Worm (Caenorhabditis elegans) whole organism, midembryonic: Measurements from ENCODE around the gene F13D12.8.

Experiments used
- cog-1 ChIP-seq: sonication (generic microtip); optimal IDR thresholded peaks from 2 replicates; lab custom pipeline; 2016; ENCODE audit warnings: missing genetic modification characterization, missing compliant biosample characterization
- flt-1 ChIP-seq: fragments of 200-800 bp; sonication (Bioruptor generic); IDR thresholded peaks from 2 replicates; pipeline ENCODE4 v1.3.6; 2022; ENCODE audit warnings: missing genetic modification characterization, missing compliant biosample characterization
- med-1 ChIP-seq: sonication (generic microtip); optimal IDR thresholded peaks from 2 replicates; lab custom pipeline; 2017; ENCODE audit warnings: missing genetic modification characterization, mild to moderate bottlenecking, missing compliant biosample characterization, antibody characterized with exemption, missing genetic modification reagents; ENCODE audit not compliant: insufficient read depth
- ref-1 ChIP-seq: fragments of 200-800 bp; sonication (Bioruptor generic); conservative IDR thresholded peaks from 2 replicates; pipeline ENCODE4 v1.3.6; 2022; ENCODE audit warnings: missing genetic modification reagents, missing genetic modification characterization, missing compliant biosample characterization
- tab-1 ChIP-seq: fragments of 200-800 bp; sonication (Bioruptor generic); IDR thresholded peaks from 2 replicates; pipeline ENCODE4 v1.3.6; 2022; ENCODE audit warnings: missing genetic modification characterization, missing compliant biosample characterization
- ztf-23 ChIP-seq: fragments of 200-800 bp; sonication (Bioruptor generic); IDR thresholded peaks from 2 replicates; pipeline ENCODE4 v1.3.6; 2022; ENCODE audit warnings: missing genetic modification reagents, missing genetic modification characterization, missing compliant biosample characterization
- ztf-29 ChIP-seq: fragments of 200-800 bp; sonication (Bioruptor generic); IDR thresholded peaks from 2 replicates; pipeline ENCODE4 v1.3.6; 2022; ENCODE audit warnings: missing genetic modification reagents, missing genetic modification characterization, missing compliant biosample characterization

DNA sequence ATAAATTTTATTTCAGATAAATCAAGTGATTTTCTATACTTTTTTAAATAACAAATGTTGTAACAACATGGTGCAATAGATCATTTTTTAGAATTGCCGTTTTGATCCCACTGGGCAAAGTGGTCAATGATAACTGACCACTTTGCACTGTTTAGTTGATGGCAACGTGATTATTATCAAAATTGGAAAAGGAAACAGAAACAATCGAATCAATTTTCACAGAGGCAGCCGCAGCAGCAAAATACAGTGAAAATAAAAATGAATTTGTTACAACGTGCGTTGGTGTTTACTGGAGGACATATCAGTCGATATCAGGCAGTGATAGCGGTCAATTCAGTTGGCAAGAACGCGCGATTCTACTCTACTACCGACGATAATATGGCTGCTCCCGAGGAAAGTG is 26.6 kb downstream of the F13D12.8 start, which contains the start of gene VF13D12L.3:
- TF ChIP-seq ztf-23 (GFP tag; lab: Robert Waterston, UW) (no peak), ztf-29 (GFP tag; lab: Robert Waterston, UW) (no peak), med-1 (GFP tag; lab: Kevin White, UChicago) (no peak), ref-1 (GFP tag; lab: Robert Waterston, UW) (no peak), flt-1 (no peak), cog-1 (tag; lab: Kevin White, UChicago) (no peak), tab-1 (GFP tag; lab: Robert Waterston, UW) (no peak)
